Worm (Caenorhabditis elegans) whole organism, early embryonic: ENCODE data around the gene tag-340.

ENCODE experiments used
- B0310.2 ChIP-seq: sonication (generic microtip); optimal IDR thresholded peaks from 2 replicates; lab custom pipeline; 2016; ENCODE audit warnings: mild to moderate bottlenecking, missing genetic modification characterization, missing compliant biosample characterization
- F13C5.2 ChIP-seq: sonication (generic microtip); optimal IDR thresholded peaks from 2 replicates; lab custom pipeline; 2017; ENCODE audit warnings: mild to moderate bottlenecking, missing genetic modification characterization, inconsistent platforms, missing compliant biosample characterization
- aly-1 ChIP-seq: sonication (generic microtip); optimal IDR thresholded peaks from 2 replicates; lab custom pipeline; 2016; ENCODE audit warnings: missing genetic modification characterization, missing compliant biosample characterization
- ama-1 ChIP-seq: fragments of 150-350 bp; optimal IDR thresholded peaks from 2 replicates; lab custom pipeline; 2014
- ceh-13 ChIP-seq: fragments of 200-800 bp; sonication (Bioruptor generic); optimal IDR thresholded peaks from 2 replicates; lab custom pipeline; 2018; ENCODE audit warnings: mild to moderate bottlenecking, missing genetic modification characterization, missing compliant biosample characterization
- ceh-36 ChIP-seq: sonication (generic microtip); optimal IDR thresholded peaks from 2 replicates; lab custom pipeline; 2016; ENCODE audit warnings: missing genetic modification characterization, inconsistent platforms, missing compliant biosample characterization
- flt-1 ChIP-seq: fragments of 200-800 bp; sonication (Bioruptor generic); IDR thresholded peaks from 2 replicates; pipeline ENCODE4 v1.3.6; 2022; ENCODE audit warnings: missing genetic modification characterization, missing compliant biosample characterization
- hmbx-1 ChIP-seq: sonication (generic microtip); optimal IDR thresholded peaks from 2 replicates; lab custom pipeline; 2016; ENCODE audit warnings: mild to moderate bottlenecking, missing genetic modification characterization, missing compliant biosample characterization
- pes-1 ChIP-seq: fragments of 200-800 bp; sonication (Bioruptor generic); IDR thresholded peaks from 2 replicates; pipeline ENCODE4 v1.3.6; 2022; ENCODE audit warnings: missing genetic modification reagents, missing genetic modification characterization, missing compliant biosample characterization
- sea-1 ChIP-seq: fragments of 200-800 bp; sonication (Bioruptor generic); conservative IDR thresholded peaks from 2 replicates; pipeline ENCODE4 v1.3.6; 2022; ENCODE audit warnings: missing genetic modification characterization, missing compliant biosample characterization
- tbx-11 ChIP-seq: fragments of 200-800 bp; sonication (Bioruptor generic); IDR thresholded peaks from 2 replicates; pipeline ENCODE4 v1.3.6; 2022; ENCODE audit warnings: missing genetic modification characterization, missing compliant biosample characterization
- tbx-37 ChIP-seq: fragments of 200-800 bp; sonication (Bioruptor generic); conservative IDR thresholded peaks from 2 replicates; pipeline ENCODE4 v1.3.6; 2022; ENCODE audit warnings: missing genetic modification reagents, missing genetic modification characterization, missing compliant biosample characterization
- tra-4 ChIP-seq: sonication (generic microtip); optimal IDR thresholded peaks from 2 replicates; lab custom pipeline; 2017; ENCODE audit warnings: missing genetic modification characterization, missing compliant biosample characterization

ce11 chrIII:4906896-4907295, 6.6 kb downstream of the tag-340 start, which contains the start of gene rom-1:
- no peak for TF ChIP-seq tra-4 (tag; lab: Kevin White, UChicago)
- TF ChIP-seq ama-1 (lab: Kevin White, UChicago): no peak
- no peak for TF ChIP-seq ceh-13 (GFP tag; lab: Kevin White, UChicago)
- no peak for TF ChIP-seq tbx-37 (GFP tag; lab: Robert Waterston, UW)
- TF ChIP-seq ceh-36 (tag; lab: Kevin White, UChicago): no peak
- TF ChIP-seq aly-1 (tag; lab: Kevin White, UChicago): no peak
- TF ChIP-seq F13C5.2: no peak
- no peak for TF ChIP-seq hmbx-1 (tag; lab: Kevin White, UChicago)
- TF ChIP-seq flt-1 (GFP tag; lab: Robert Waterston, UW): no peak
- TF ChIP-seq pes-1 (GFP tag; lab: Robert Waterston, UW): no peak
- TF ChIP-seq tbx-11: no peak
- TF ChIP-seq B0310.2: no peak
- no peak for TF ChIP-seq sea-1 (GFP tag; lab: Robert Waterston, UW)
